Fruit fly (Drosophila melanogaster) whole organism, pupa: Measurements from ENCODE around the gene CG4297.

Source experiments
- CG10348 ChIP-seq: fragments of 200-800 bp; sonication (Bioruptor generic); IDR thresholded peaks from 2 replicates; pipeline ENCODE4 v1.3.6; 2022; ENCODE audit warnings: missing biosample characterization, missing genetic modification characterization
- CG12605 ChIP-seq: fragments of 200-800 bp; sonication (Bioruptor generic); IDR thresholded peaks from 2 replicates; pipeline ENCODE4 v1.3.6; 2022; ENCODE audit warnings: missing biosample characterization, missing genetic modification characterization
- CG13204 ChIP-seq: fragments of 200-800 bp; sonication (Bioruptor generic); optimal IDR thresholded peaks from 2 replicates; lab custom pipeline; 2018; ENCODE audit warnings: missing biosample characterization, mild to moderate bottlenecking, missing genetic modification characterization, moderate library complexity
- CG14655 ChIP-seq: fragments of 200-800 bp; sonication (Bioruptor generic); optimal IDR thresholded peaks from 3 replicates; lab custom pipeline; 2017; ENCODE audit warnings: mild to moderate bottlenecking, missing biosample characterization, missing genetic modification reagents, missing genetic modification characterization
- CG15710 ChIP-seq: fragments of 200-800 bp; sonication (Bioruptor generic); optimal IDR thresholded peaks from 2 replicates; lab custom pipeline; 2018; ENCODE audit warnings: missing biosample characterization, mild to moderate bottlenecking, missing genetic modification characterization, moderate library complexity
- CG17806 ChIP-seq: fragments of 200-800 bp; sonication (Bioruptor generic); optimal IDR thresholded peaks from 2 replicates; lab custom pipeline; 2018; ENCODE audit warnings: missing biosample characterization, mild to moderate bottlenecking, missing genetic modification characterization, moderate library complexity
- CG32121 ChIP-seq: fragments of 200-800 bp; sonication (Bioruptor generic); IDR thresholded peaks from 2 replicates; pipeline ENCODE4 v1.3.6; 2022; ENCODE audit warnings: missing biosample characterization, missing genetic modification characterization
- CG34367 ChIP-seq: fragments of 200-800 bp; sonication (Bioruptor generic); optimal IDR thresholded peaks from 2 replicates; lab custom pipeline; 2018; ENCODE audit warnings: missing biosample characterization, mild to moderate bottlenecking, missing genetic modification characterization
- CG4496 ChIP-seq: fragments of 200-800 bp; sonication (Bioruptor generic); IDR thresholded peaks from 3 replicates; pipeline ENCODE4 v1.3.6; 2022; ENCODE audit warnings: missing biosample characterization, missing genetic modification characterization
- CG8159 ChIP-seq: fragments of 200-800 bp; sonication (Bioruptor generic); optimal IDR thresholded peaks from 3 replicates; lab custom pipeline; 2018; ENCODE audit warnings: missing biosample characterization, mild to moderate bottlenecking, missing genetic modification characterization, moderate library complexity
- CG8301 ChIP-seq: fragments of 200-800 bp; sonication (Bioruptor generic); optimal IDR thresholded peaks from 2 replicates; lab custom pipeline; 2018; ENCODE audit warnings: missing biosample characterization, mild to moderate bottlenecking, missing genetic modification characterization
- CG9948 ChIP-seq: fragments of 200-800 bp; sonication (Bioruptor generic); optimal IDR thresholded peaks from 2 replicates; lab custom pipeline; 2018; ENCODE audit warnings: missing biosample characterization, mild to moderate bottlenecking, missing genetic modification characterization, moderate library complexity
- D1 ChIP-seq: fragments of 200-800 bp; sonication (Bioruptor generic); optimal IDR thresholded peaks from 2 replicates; lab custom pipeline; 2018; ENCODE audit warnings: missing biosample characterization, mild to moderate bottlenecking, missing genetic modification characterization, moderate library complexity
- EcR ChIP-seq: fragments of 200-800 bp; sonication (Bioruptor generic); optimal IDR thresholded peaks from 3 replicates; lab custom pipeline; 2019; ENCODE audit warnings: missing biosample characterization, missing genetic modification characterization, mild to moderate bottlenecking, moderate library complexity, missing genetic modification reagents
- Ets98B ChIP-seq: fragments of 200-800 bp; sonication (Bioruptor generic); IDR thresholded peaks from 2 replicates; pipeline ENCODE4 v1.3.6; 2022; ENCODE audit warnings: missing biosample characterization, missing genetic modification characterization
- Pif1A ChIP-seq: fragments of 200-800 bp; sonication (Bioruptor generic); optimal IDR thresholded peaks from 3 replicates; lab custom pipeline; 2016; ENCODE audit warnings: missing biosample characterization, missing genetic modification characterization
- Pif1B ChIP-seq: fragments of 200-800 bp; sonication (Bioruptor generic); optimal IDR thresholded peaks from 3 replicates; lab custom pipeline; 2016; ENCODE audit warnings: missing biosample characterization, missing genetic modification characterization
- Snoo ChIP-seq: fragments of 200-800 bp; sonication (Bioruptor generic); optimal IDR thresholded peaks from 3 replicates; lab custom pipeline; 2017; ENCODE audit warnings: missing biosample characterization, mild to moderate bottlenecking, missing genetic modification characterization, inconsistent platforms
- fd96Ca ChIP-seq: fragments of 200-800 bp; sonication (Bioruptor generic); IDR thresholded peaks from 3 replicates; pipeline ENCODE4 v1.3.6; 2022; ENCODE audit warnings: missing biosample characterization, missing genetic modification characterization
- gl ChIP-seq: fragments of 200-800 bp; sonication (Bioruptor generic); optimal IDR thresholded peaks from 2 replicates; lab custom pipeline; 2018; ENCODE audit warnings: missing biosample characterization, mild to moderate bottlenecking, missing genetic modification characterization
- rn ChIP-seq: fragments of 200-800 bp; sonication (Bioruptor generic); IDR thresholded peaks from 2 replicates; pipeline ENCODE4 v1.3.6; 2022; ENCODE audit warnings: missing biosample characterization, missing genetic modification characterization

Gene CG4297

DNA sequence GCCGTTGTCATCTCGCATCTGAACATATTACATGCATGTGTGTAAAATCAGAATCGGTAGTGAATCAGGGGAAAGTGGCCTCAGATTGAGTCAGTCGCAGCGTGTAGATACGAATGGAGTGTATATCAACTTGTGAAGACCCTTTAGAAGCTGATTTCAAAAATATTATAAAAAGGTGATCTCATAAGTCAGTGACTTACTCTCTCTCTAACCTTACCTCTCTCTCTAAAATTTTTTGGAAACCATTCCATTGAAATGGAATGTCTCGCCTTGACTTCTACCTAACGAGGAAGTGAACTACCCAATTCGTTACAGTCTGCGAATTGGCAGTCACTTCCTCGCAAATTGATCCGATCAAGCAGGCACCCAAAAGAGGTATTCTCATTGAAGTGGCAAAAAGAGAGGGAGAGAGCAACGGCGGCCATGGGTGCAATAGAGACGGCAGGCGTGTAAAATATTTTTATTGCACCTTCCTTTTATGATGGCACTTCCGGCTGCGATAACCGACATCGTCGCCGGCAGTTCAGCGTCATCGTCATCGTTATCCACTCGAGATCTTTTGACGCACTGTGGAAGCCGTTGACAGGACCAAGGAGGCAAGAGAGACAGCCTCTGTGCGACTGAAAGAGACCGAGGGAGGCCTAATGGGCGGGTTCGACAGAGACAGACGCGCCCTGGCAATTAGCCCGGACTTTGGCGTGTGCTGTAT is 46.1 kb upstream of the CG4297 start:
- no peak for TF ChIP-seq CG10348 (GFP tag; lab: Robert Waterston, UW)
- peak; percentile 13 for TF ChIP-seq CG17806 (tag; lab: Kevin White, UChicago)
- no peak for TF ChIP-seq CG12605
- no peak for TF ChIP-seq gl (tag; lab: Kevin White, UChicago)
- no peak for TF ChIP-seq CG14655 (GFP tag; lab: Kevin White, UChicago)
- peak; percentile 35 for TF ChIP-seq CG15710 (tag; lab: Kevin White, UChicago)
- TF ChIP-seq D1 = no peak
- no peak for TF ChIP-seq CG32121 (GFP tag; lab: Robert Waterston, UW)
- no peak for TF ChIP-seq fd96Ca (GFP tag; lab: Robert Waterston, UW)
- TF ChIP-seq CG4496 = no peak
- no peak for TF ChIP-seq CG13204 (GFP tag; lab: Kevin White, UChicago)
- TF ChIP-seq CG34367 (tag; lab: Kevin White, UChicago) = no peak
- TF ChIP-seq CG9948 (tag; lab: Kevin White, UChicago) = peak; percentile 19
- peak; percentile 45 for TF ChIP-seq CG8159 (tag; lab: Kevin White, UChicago)
- TF ChIP-seq Ets98B (GFP tag; lab: Robert Waterston, UW) = no peak
- peak; percentile 16 for TF ChIP-seq Snoo (tag; lab: Kevin White, UChicago)
- TF ChIP-seq Pif1A = peak; percentile 51
- peak; percentile 22 for TF ChIP-seq Pif1B (GFP tag; lab: Kevin White, UChicago)
- TF ChIP-seq EcR (GFP tag; lab: Kevin White, UChicago) = no peak
- TF ChIP-seq rn (GFP tag; lab: Robert Waterston, UW) = no peak
- TF ChIP-seq, all 21 proteins: peak for 7

dm6 chr2L:516032-516993 is 44.3 kb upstream of the CG4297 start:
- TF ChIP-seq CG32121 (GFP tag; lab: Robert Waterston, UW) (peak; percentile 64; the same call in 1 of the 2 replicates), CG15710 (tag; lab: Kevin White, UChicago) (peak; percentile 74), CG12605 (no peak), Pif1B (GFP tag; lab: Kevin White, UChicago) (peak; percentile 24), CG13204 (GFP tag; lab: Kevin White, UChicago) (no peak), CG14655 (GFP tag; lab: Kevin White, UChicago) (peak; percentile 73), CG10348 (GFP tag; lab: Robert Waterston, UW) (no peak), EcR (GFP tag; lab: Kevin White, UChicago) (no peak), CG9948 (tag; lab: Kevin White, UChicago) (peak; percentile 82), fd96Ca (GFP tag; lab: Robert Waterston, UW) (peak; percentile 72), Snoo (tag; lab: Kevin White, UChicago) (peak; percentile 72), D1 (no peak), rn (GFP tag; lab: Robert Waterston, UW) (no peak), CG17806 (tag; lab: Kevin White, UChicago) (peak; percentile 80), CG4496 (peak; percentile 83), CG34367 (tag; lab: Kevin White, UChicago) (peak; percentile 62), CG8159 (tag; lab: Kevin White, UChicago) (peak; percentile 87), Pif1A (peak; percentile 49), Ets98B (GFP tag; lab: Robert Waterston, UW) (peak; percentile 67), CG8301 (peak; percentile 67), gl (tag; lab: Kevin White, UChicago) (peak; percentile 67)

DNA sequence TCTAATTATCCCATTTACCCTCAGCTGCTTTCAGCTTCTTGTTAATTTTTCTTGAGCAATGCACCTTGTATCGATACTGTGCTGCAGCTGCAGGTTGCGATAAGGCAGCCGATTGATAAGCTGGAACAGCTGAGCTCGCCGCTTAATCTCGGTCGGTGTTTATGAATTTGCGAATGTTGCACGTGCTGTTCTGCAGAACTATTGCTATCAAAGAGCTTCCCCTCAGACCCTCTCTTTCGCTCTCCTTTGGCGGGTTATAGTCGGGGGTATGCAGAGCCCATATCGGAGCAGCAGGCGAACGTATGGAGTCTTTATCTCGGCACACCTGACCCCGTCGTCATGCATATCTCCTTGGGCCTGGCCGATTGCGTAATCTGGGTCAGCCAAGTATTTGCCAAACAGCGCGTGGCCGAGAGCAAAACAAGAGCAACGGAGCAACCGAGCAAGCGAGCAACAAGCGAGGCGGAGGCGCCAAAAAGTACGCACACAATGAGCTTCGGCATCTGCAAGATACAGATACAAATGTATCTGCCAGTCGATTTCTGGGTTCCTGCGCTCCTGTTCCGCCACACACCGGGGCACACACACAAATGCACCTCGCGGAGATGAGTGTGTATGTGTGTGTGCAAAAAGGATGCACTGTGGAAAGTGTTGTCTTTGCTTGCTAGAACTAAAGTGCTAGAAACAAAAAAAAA is 42.3 kb upstream of the CG4297 start:
- TF ChIP-seq CG8301 = no peak

DNA sequence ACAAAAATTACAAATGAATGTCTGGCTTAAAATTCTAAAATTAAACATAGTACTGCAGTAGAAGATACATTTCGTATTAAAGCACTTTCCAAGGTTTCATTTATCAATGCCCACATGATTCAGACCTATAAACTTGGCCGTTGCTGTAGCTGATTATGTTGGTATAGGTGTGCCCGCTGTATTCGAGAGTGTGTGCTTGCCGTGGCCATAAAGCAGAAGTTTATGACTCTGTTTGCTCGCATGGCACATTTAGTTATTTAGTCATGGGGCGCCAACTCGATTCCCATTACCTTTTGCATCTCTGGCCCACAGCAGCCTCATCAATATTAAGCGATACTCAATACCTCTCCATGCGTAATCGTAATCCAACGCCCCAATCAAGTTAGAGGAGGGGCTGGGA is 41.0 kb upstream of the CG4297 start:
- no peak for TF ChIP-seq CG10348 (GFP tag; lab: Robert Waterston, UW)
- TF ChIP-seq Ets98B (GFP tag; lab: Robert Waterston, UW) = no peak
- TF ChIP-seq CG8159 (tag; lab: Kevin White, UChicago) = no peak
- no peak for TF ChIP-seq Snoo (tag; lab: Kevin White, UChicago)
- no peak for TF ChIP-seq EcR (GFP tag; lab: Kevin White, UChicago)
- TF ChIP-seq rn (GFP tag; lab: Robert Waterston, UW) = no peak
- no peak for TF ChIP-seq CG15710 (tag; lab: Kevin White, UChicago)
- TF ChIP-seq CG32121 (GFP tag; lab: Robert Waterston, UW) = no peak
- TF ChIP-seq CG13204 (GFP tag; lab: Kevin White, UChicago) = no peak
- TF ChIP-seq CG34367 (tag; lab: Kevin White, UChicago) = no peak
- TF ChIP-seq CG9948 (tag; lab: Kevin White, UChicago) = no peak
- TF ChIP-seq CG17806 (tag; lab: Kevin White, UChicago) = no peak
- TF ChIP-seq CG14655 (GFP tag; lab: Kevin White, UChicago) = no peak
- TF ChIP-seq CG4496 = no peak
- TF ChIP-seq Pif1A = no peak
- TF ChIP-seq Pif1B (GFP tag; lab: Kevin White, UChicago) = no peak
- TF ChIP-seq gl (tag; lab: Kevin White, UChicago) = no peak
